Worm (Caenorhabditis elegans) whole organism, L1 larva: Measurements from ENCODE around the gene F20E11.7.
"Not testable (repeated sequence)": the region's sequence is repeated elsewhere in the genome, so short reads cannot be mapped to it uniquely, and the experiment has no call there.

ENCODE experiments used
- C34B4.2 ChIP-seq: sonication (generic microtip); optimal IDR thresholded peaks from 2 replicates; lab custom pipeline; 2017; ENCODE audit warnings: mild to moderate bottlenecking, missing genetic modification characterization, missing compliant biosample characterization
- F16B12.6 ChIP-seq: fragments of 150-350 bp; optimal IDR thresholded peaks from 2 replicates; lab custom pipeline; 2014; ENCODE audit warnings: missing biosample characterization, missing genetic modification characterization
- aha-1 ChIP-seq: fragments of 150-350 bp; optimal IDR thresholded peaks from 2 replicates; lab custom pipeline; 2014; ENCODE audit warnings: missing biosample characterization, missing genetic modification characterization
- ama-1 ChIP-seq: fragments of 150-350 bp; optimal IDR thresholded peaks from 2 replicates; lab custom pipeline; 2014
- blmp-1 ChIP-seq: fragments of 150-350 bp; optimal IDR thresholded peaks from 2 replicates; lab custom pipeline; 2014; ENCODE audit warnings: missing biosample characterization, missing genetic modification characterization
- ceh-63 ChIP-seq: fragments of 200-800 bp; sonication (Bioruptor generic); optimal IDR thresholded peaks from 2 replicates; lab custom pipeline; 2018; ENCODE audit warnings: mild to moderate bottlenecking, missing genetic modification characterization, missing compliant biosample characterization
- ceh-82 ChIP-seq, 3 experiments: fragments of 150-350 bp in 1 of 3; sonication (generic microtip) in 2 of 3; optimal IDR thresholded peaks; 2 replicates each; lab custom pipeline; 2014 to 2017; ENCODE audit warnings: missing biosample characterization in 3 of 3, missing genetic modification characterization in 3 of 3
- ceh-88 ChIP-seq: fragments of 200-800 bp; sonication (Bioruptor generic); IDR thresholded peaks from 2 replicates; pipeline ENCODE4 v1.3.6; 2022; ENCODE audit warnings: missing genetic modification characterization, missing compliant biosample characterization
- ces-1 ChIP-seq: fragments of 150-350 bp; optimal IDR thresholded peaks from 2 replicates; lab custom pipeline; 2014; ENCODE audit warnings: missing biosample characterization, missing genetic modification reagents, missing genetic modification characterization
- efl-3 ChIP-seq: fragments of 200-800 bp; sonication (Bioruptor generic); optimal IDR thresholded peaks from 2 replicates; lab custom pipeline; 2018; ENCODE audit warnings: mild to moderate bottlenecking, missing genetic modification characterization, missing compliant biosample characterization
- egl-27 ChIP-seq, 2 experiments: fragments of 150-350 bp in 1 of 2; sonication (generic microtip); optimal IDR thresholded peaks; 3 replicates each; lab custom pipeline; 2017 to 2018; ENCODE audit warnings: missing biosample characterization in 2 of 2, missing genetic modification characterization in 2 of 2, missing genetic modification reagents in 2 of 2
- elt-2 ChIP-seq: sonication (generic microtip); optimal IDR thresholded peaks from 2 replicates; lab custom pipeline; 2016; ENCODE audit warnings: missing genetic modification characterization, mild to moderate bottlenecking, inconsistent platforms, missing compliant biosample characterization, missing genetic modification reagents
- fkh-10 ChIP-seq: sonication (generic microtip); optimal IDR thresholded peaks from 2 replicates; lab custom pipeline; 2017; ENCODE audit warnings: missing biosample characterization, missing genetic modification reagents, missing genetic modification characterization
- fkh-8 ChIP-seq: sonication (generic microtip); optimal IDR thresholded peaks from 2 replicates; lab custom pipeline; 2016; ENCODE audit warnings: mild to moderate bottlenecking, missing genetic modification characterization, missing compliant biosample characterization
- grh-1 ChIP-seq: fragments of 200-800 bp; sonication (Bioruptor generic); IDR thresholded peaks from 2 replicates; pipeline ENCODE4 v1.3.6; 2022; ENCODE audit warnings: missing genetic modification reagents, missing genetic modification characterization, missing compliant biosample characterization
- hlh-17 ChIP-seq: fragments of 200-800 bp; sonication (Bioruptor generic); optimal IDR thresholded peaks from 2 replicates; lab custom pipeline; 2018; ENCODE audit warnings: missing genetic modification characterization, mild to moderate bottlenecking, missing compliant biosample characterization, moderate library complexity, borderline replicate concordance
- hlh-4 ChIP-seq: sonication (generic microtip); optimal IDR thresholded peaks from 2 replicates; lab custom pipeline; 2016; ENCODE audit warnings: mild to moderate bottlenecking, missing genetic modification characterization, missing compliant biosample characterization
- irx-1 ChIP-seq: sonication (generic microtip); optimal IDR thresholded peaks from 2 replicates; lab custom pipeline; 2016; ENCODE audit warnings: missing genetic modification characterization, missing compliant biosample characterization
- lin-15B ChIP-seq: fragments of 150-350 bp; sonication (generic microtip); optimal IDR thresholded peaks from 3 replicates; lab custom pipeline; 2014; ENCODE audit warnings: missing biosample characterization, missing genetic modification characterization
- lsy-2 ChIP-seq, 2 experiments: fragments of 150-350 bp; optimal IDR thresholded peaks; 2 replicates each; lab custom pipeline; 2014; ENCODE audit warnings: missing biosample characterization in 2 of 2, missing genetic modification characterization in 2 of 2
- mdl-1 ChIP-seq, 2 experiments: fragments of 150-350 bp; optimal IDR thresholded peaks; 2 replicates each; lab custom pipeline; 2014 to 2017; ENCODE audit warnings: missing biosample characterization in 2 of 2, missing genetic modification characterization in 2 of 2, inconsistent platforms in 1 of 2
- mef-2 ChIP-seq: fragments of 150-350 bp; optimal IDR thresholded peaks from 2 replicates; lab custom pipeline; 2014; ENCODE audit warnings: missing biosample characterization, missing genetic modification characterization
- mep-1 ChIP-seq: fragments of 150-350 bp; optimal IDR thresholded peaks from 2 replicates; lab custom pipeline; 2014; ENCODE audit warnings: missing biosample characterization, missing genetic modification characterization
- nhr-19 ChIP-seq: fragments of 200-800 bp; sonication (Bioruptor generic); conservative IDR thresholded peaks from 2 replicates; pipeline ENCODE4 v1.3.6; 2022; ENCODE audit warnings: missing genetic modification characterization, missing compliant biosample characterization
- nhr-237 ChIP-seq: fragments of 150-350 bp; optimal IDR thresholded peaks from 2 replicates; lab custom pipeline; 2014; ENCODE audit warnings: missing biosample characterization, missing genetic modification characterization
- nhr-47 ChIP-seq: sonication (generic microtip); optimal IDR thresholded peaks from 2 replicates; lab custom pipeline; 2016; ENCODE audit warnings: mild to moderate bottlenecking, missing genetic modification characterization, moderate library complexity, missing compliant biosample characterization
- nhr-71 ChIP-seq: sonication (generic microtip); optimal IDR thresholded peaks from 2 replicates; lab custom pipeline; 2016; ENCODE audit warnings: mild to moderate bottlenecking, missing genetic modification characterization, moderate library complexity, missing compliant biosample characterization
- nhr-77 ChIP-seq: fragments of 150-350 bp; optimal IDR thresholded peaks from 2 replicates; lab custom pipeline; 2014; ENCODE audit warnings: missing biosample characterization, missing genetic modification characterization
- nhr-90 ChIP-seq: sonication (generic microtip); optimal IDR thresholded peaks from 2 replicates; lab custom pipeline; 2016; ENCODE audit warnings: mild to moderate bottlenecking, missing genetic modification characterization, missing compliant biosample characterization; ENCODE audit not compliant: poor library complexity
- pax-3 ChIP-seq: fragments of 200-800 bp; sonication (Bioruptor generic); optimal IDR thresholded peaks from 2 replicates; lab custom pipeline; 2018; ENCODE audit warnings: mild to moderate bottlenecking, missing genetic modification characterization, moderate library complexity, missing compliant biosample characterization
- skn-1 ChIP-seq: fragments of 150-350 bp; optimal IDR thresholded peaks from 2 replicates; lab custom pipeline; 2014; ENCODE audit warnings: missing biosample characterization, missing genetic modification characterization
- snpc-4 ChIP-seq: fragments of 150-350 bp; optimal IDR thresholded peaks from 2 replicates; lab custom pipeline; 2014; ENCODE audit warnings: missing biosample characterization, missing genetic modification characterization
- sup-37 ChIP-seq: fragments of 200-800 bp; sonication (Bioruptor generic); optimal IDR thresholded peaks from 2 replicates; lab custom pipeline; 2018; ENCODE audit warnings: mild to moderate bottlenecking, missing genetic modification characterization, missing compliant biosample characterization
- unc-30 ChIP-seq: sonication (generic microtip); optimal IDR thresholded peaks from 2 replicates; lab custom pipeline; 2017; ENCODE audit warnings: missing biosample characterization, missing genetic modification characterization
- unc-62 ChIP-seq: fragments of 150-350 bp; optimal IDR thresholded peaks from 2 replicates; lab custom pipeline; 2014; ENCODE audit warnings: missing biosample characterization, missing genetic modification reagents, missing genetic modification characterization
- unc-98 ChIP-seq: fragments of 200-800 bp; sonication (Bioruptor generic); IDR thresholded peaks from 2 replicates; pipeline ENCODE4 v1.3.6; 2022; ENCODE audit warnings: missing genetic modification characterization, missing compliant biosample characterization
- zag-1 ChIP-seq: fragments of 150-350 bp; optimal IDR thresholded peaks from 2 replicates; lab custom pipeline; 2014; ENCODE audit warnings: missing biosample characterization, missing genetic modification characterization
- zip-4 ChIP-seq: fragments of 200-800 bp; sonication (Bioruptor generic); optimal IDR thresholded peaks from 2 replicates; lab custom pipeline; 2018; ENCODE audit warnings: mild to moderate bottlenecking, missing genetic modification characterization, moderate library complexity, missing compliant biosample characterization
- ztf-4 ChIP-seq: fragments of 150-350 bp; optimal IDR thresholded peaks from 2 replicates; lab custom pipeline; 2014; ENCODE audit warnings: missing biosample characterization, missing genetic modification characterization

F20E11.7 gene

ce11 chrV:17464278-17464677 lies at the start of gene F20E11.7:
TSS of gene F20E11.7 (plus strand) at chrV:17464578.
- not testable (repeated sequence) for TF ChIP-seq hlh-17 (GFP tag; lab: Kevin White, UChicago); zip-4; mef-2
- TF ChIP-seq, all 84 proteins: peak for 0; not testable (repeated sequence) for 84

ce11 chrV:17414951-17415350 lies 49.4 kb upstream of the F20E11.7 start, which contains the start of gene T27C5.12:
TSS of gene T27C5.12 (plus strand) at chrV:17415251.
- TF ChIP-seq skn-1 (no peak), mdl-1 (tag; optimal IDR thresholded peaks at IDR 0.05; lab: Kevin White, UChicago) (no peak), nhr-90 (tag; lab: Kevin White, UChicago) (no peak), ztf-4 (tag; lab: Kevin White, UChicago) (no peak), nhr-71 (no peak), aha-1 (tag; lab: Kevin White, UChicago) (no peak), elt-2 (tag; lab: Kevin White, UChicago) (no peak)

- TF ChIP-seq pax-3 (tag; lab: Kevin White, UChicago) (no peak), unc-98 (no peak)
Measured at ce11 chrV:17416833-17417232, 47.5 kb upstream of the F20E11.7 start, which contains the start of gene clc-21. TSS of gene clc-21 (plus strand) at chrV:17417133.

ce11 chrV:17429262-17429661 lies 35.1 kb upstream of the F20E11.7 start:
- TF ChIP-seq snpc-4 (no peak), nhr-47 (tag; lab: Kevin White, UChicago) (no peak), lsy-2 (tag; optimal IDR thresholded peaks at IDR 0.05; lab: Kevin White, UChicago) (no peak), zag-1 (tag; lab: Kevin White, UChicago) (no peak), nhr-237 (tag; lab: Kevin White, UChicago) (no peak), irx-1 (tag; lab: Kevin White, UChicago) (no peak), elt-2 (tag; lab: Kevin White, UChicago) (no peak)

- TF ChIP-seq unc-62 (GFP tag; lab: Kevin White, UChicago) (no peak), grh-1 (GFP tag; lab: Robert Waterston, UW) (no peak), hlh-4 (tag; lab: Kevin White, UChicago) (no peak), sup-37 (GFP tag; lab: Kevin White, UChicago) (no peak), unc-30 (no peak), hlh-17 (GFP tag; lab: Kevin White, UChicago) (no peak), F16B12.6 (tag; lab: Kevin White, UChicago) (no peak)
Measured at ce11 chrV:17430066-17430465, 34.3 kb upstream of the F20E11.7 start, which contains the start of gene T27C5.10. TSS of gene T27C5.10 (minus strand) at chrV:17430166.

- no peak for TF ChIP-seq fkh-8 (tag; lab: Kevin White, UChicago)
- no peak for TF ChIP-seq irx-1 (tag; lab: Kevin White, UChicago)
- no peak for TF ChIP-seq lin-15B (tag; lab: Kevin White, UChicago)
- TF ChIP-seq ama-1 (lab: Kevin White, UChicago) = no peak
- TF ChIP-seq ceh-63 (GFP tag; lab: Kevin White, UChicago) = no peak
- no peak for TF ChIP-seq mdl-1 (tag; optimal IDR thresholded peaks at IDR 0.05; lab: Kevin White, UChicago)
- TF ChIP-seq, all 84 proteins: peak for 0
Measured at ce11 chrV:17430903-17431302, 33.5 kb upstream of the F20E11.7 start, which contains the start of gene srbc-27. TSS of gene srbc-27 (plus strand) at chrV:17431203.

ce11 chrV:17436492-17436891 lies 27.9 kb upstream of the F20E11.7 start, which contains the start of gene F20E11.18:
TSS of gene F20E11.18 (minus strand) at chrV:17436592.
- TF ChIP-seq fkh-10 (GFP tag; lab: Kevin White, UChicago) = no peak
- TF ChIP-seq ces-1 (GFP tag; lab: Kevin White, UChicago) = no peak
- no peak for TF ChIP-seq ceh-82 (tag; optimal IDR thresholded peaks at IDR 0.05; lab: Kevin White, UChicago)
- no peak for TF ChIP-seq fkh-8 (tag; lab: Kevin White, UChicago)
- no peak for TF ChIP-seq nhr-19 (GFP tag; lab: Robert Waterston, UW)
- no peak for TF ChIP-seq blmp-1 (tag; lab: Kevin White, UChicago)
- no peak for TF ChIP-seq C34B4.2 (tag; lab: Kevin White, UChicago)
- TF ChIP-seq ceh-88 (GFP tag; lab: Robert Waterston, UW) = no peak
- TF ChIP-seq nhr-77 = no peak
- no peak for TF ChIP-seq efl-3 (GFP tag; lab: Kevin White, UChicago)
- no peak for TF ChIP-seq egl-27 (tag; optimal IDR thresholded peaks at IDR 0.05; lab: Kevin White, UChicago)
- TF ChIP-seq mep-1 = no peak
